Worm (Caenorhabditis elegans) whole organism, L2 larva: ENCODE measurements around the gene srsx-18.

Experiments used
- ama-1 ChIP-seq: fragments of 150-350 bp; optimal IDR thresholded peaks from 2 replicates; lab custom pipeline; 2018; ENCODE audit warnings: inconsistent platforms
- ceh-16 ChIP-seq: fragments of 150-350 bp; optimal IDR thresholded peaks from 2 replicates; lab custom pipeline; 2014; ENCODE audit warnings: missing biosample characterization, missing genetic modification characterization
- egl-27 ChIP-seq: sonication (generic microtip); optimal IDR thresholded peaks from 3 replicates; lab custom pipeline; 2017; ENCODE audit warnings: missing biosample characterization, missing genetic modification reagents, missing genetic modification characterization
- elt-1 ChIP-seq: fragments of 150-350 bp; optimal IDR thresholded peaks from 2 replicates; lab custom pipeline; 2014; ENCODE audit warnings: missing biosample characterization, missing genetic modification characterization
- fos-1 ChIP-seq: fragments of 150-350 bp; optimal IDR thresholded peaks from 2 replicates; lab custom pipeline; 2014; ENCODE audit warnings: missing biosample characterization, missing genetic modification characterization
- gmeb-1 ChIP-seq: fragments of 150-350 bp; optimal IDR thresholded peaks from 2 replicates; lab custom pipeline; 2014; ENCODE audit warnings: missing biosample characterization, missing genetic modification characterization
- lin-13 ChIP-seq: fragments of 150-350 bp; optimal IDR thresholded peaks from 2 replicates; lab custom pipeline; 2014; ENCODE audit warnings: missing biosample characterization, missing genetic modification reagents, missing genetic modification characterization
- lin-39 ChIP-seq: fragments of 150-350 bp; optimal IDR thresholded peaks from 2 replicates; lab custom pipeline; 2014; ENCODE audit warnings: missing biosample characterization, missing genetic modification reagents, missing genetic modification characterization
- nhr-10 ChIP-seq: sonication (generic microtip); optimal IDR thresholded peaks from 2 replicates; lab custom pipeline; 2017; ENCODE audit warnings: missing biosample characterization, missing genetic modification characterization
- nhr-12 ChIP-seq: fragments of 150-350 bp; optimal IDR thresholded peaks from 2 replicates; lab custom pipeline; 2014; ENCODE audit warnings: missing biosample characterization, missing genetic modification characterization
- nhr-23 ChIP-seq: fragments of 150-350 bp; optimal IDR thresholded peaks from 2 replicates; lab custom pipeline; 2014; ENCODE audit warnings: missing biosample characterization, missing genetic modification reagents, missing genetic modification characterization
- nhr-237 ChIP-seq: fragments of 150-350 bp; optimal IDR thresholded peaks from 2 replicates; lab custom pipeline; 2014; ENCODE audit warnings: missing biosample characterization, missing genetic modification characterization
- nhr-77 ChIP-seq: fragments of 150-350 bp; optimal IDR thresholded peaks from 2 replicates; lab custom pipeline; 2014; ENCODE audit warnings: missing biosample characterization, missing genetic modification characterization
- peb-1 ChIP-seq: fragments of 150-350 bp; optimal IDR thresholded peaks from 2 replicates; lab custom pipeline; 2014; ENCODE audit warnings: missing biosample characterization, missing genetic modification characterization
- skn-1 ChIP-seq: sonication (generic microtip); optimal IDR thresholded peaks from 2 replicates; lab custom pipeline; 2017; ENCODE audit warnings: missing biosample characterization, missing genetic modification characterization
- sma-9 ChIP-seq, 2 experiments: fragments of 150-350 bp in 1 of 2; sonication (generic microtip) in 1 of 2; optimal IDR thresholded peaks; 2 replicates each; lab custom pipeline; 2014 to 2016; ENCODE audit warnings: missing genetic modification characterization in 2 of 2, mild to moderate bottlenecking in 1 of 2, missing biosample characterization in 1 of 2, missing compliant biosample characterization in 1 of 2, missing genetic modification reagents in 1 of 2, moderate library complexity in 1 of 2
- ztf-1 ChIP-seq: fragments of 200-800 bp; sonication (Bioruptor generic); conservative IDR thresholded peaks from 2 replicates; pipeline ENCODE4 v1.3.6; 2022; ENCODE audit warnings: missing genetic modification characterization, missing compliant biosample characterization
- ztf-11 ChIP-seq: sonication (generic microtip); optimal IDR thresholded peaks from 2 replicates; lab custom pipeline; 2017; ENCODE audit warnings: missing biosample characterization, missing genetic modification characterization
- ztf-4 ChIP-seq: fragments of 150-350 bp; optimal IDR thresholded peaks from 2 replicates; lab custom pipeline; 2014; ENCODE audit warnings: missing biosample characterization, missing genetic modification characterization

The srsx-18 gene

ce11 chrV:5972582-5972981 is 50.2 kb downstream of the srsx-18 start:
- TF ChIP-seq sma-9 (GFP tag; optimal IDR thresholded peaks at IDR 0.05; lab: Kevin White, UChicago), result no peak
- no peak for TF ChIP-seq sma-9 (tag; optimal IDR thresholded peaks at IDR 0.05; lab: Kevin White, UChicago)
- no peak for TF ChIP-seq nhr-12
- no peak for TF ChIP-seq ztf-1
- no peak for TF ChIP-seq gmeb-1 (tag; lab: Kevin White, UChicago)
- TF ChIP-seq ztf-11 (tag; lab: Kevin White, UChicago), result no peak
- TF ChIP-seq egl-27 (tag; lab: Kevin White, UChicago), result no peak
- TF ChIP-seq skn-1 (tag; lab: Kevin White, UChicago), result no peak
- no peak for TF ChIP-seq fos-1 (tag; lab: Kevin White, UChicago)
- no peak for TF ChIP-seq nhr-77
- no peak for TF ChIP-seq elt-1

- TF ChIP-seq ama-1 (lab: Kevin White, UChicago) (no peak), nhr-23 (tag; lab: Kevin White, UChicago) (no peak), nhr-10 (tag; lab: Kevin White, UChicago) (no peak), sma-9 (GFP tag; optimal IDR thresholded peaks at IDR 0.05; lab: Kevin White, UChicago) (no peak), sma-9 (tag; optimal IDR thresholded peaks at IDR 0.05; lab: Kevin White, UChicago) (no peak), gmeb-1 (tag; lab: Kevin White, UChicago) (no peak), ztf-4 (tag; lab: Kevin White, UChicago) (no peak), ceh-16 (tag; lab: Kevin White, UChicago) (no peak), nhr-237 (tag; lab: Kevin White, UChicago) (no peak), peb-1 (tag; lab: Kevin White, UChicago) (no peak), lin-13 (no peak), lin-39 (tag; lab: Kevin White, UChicago) (no peak)
Observed at ce11 chrV:5973713-5974112, 51.4 kb downstream of the srsx-18 start.
